Worm (Caenorhabditis elegans) whole organism, L1 larva: ENCODE results near the gene cdk-11.2.

Experiments used
- aly-2 ChIP-seq: fragments of 150-350 bp; optimal IDR thresholded peaks from 2 replicates; lab custom pipeline; 2014; ENCODE audit warnings: missing biosample characterization, missing genetic modification characterization
- ztf-4 ChIP-seq: fragments of 150-350 bp; optimal IDR thresholded peaks from 2 replicates; lab custom pipeline; 2014; ENCODE audit warnings: missing biosample characterization, missing genetic modification characterization

- no peak for TF ChIP-seq aly-2 (tag; lab: Kevin White, UChicago)
- TF ChIP-seq ztf-4 (tag; lab: Kevin White, UChicago), result no peak
These were observed 15.5 kb downstream of the cdk-11.2 start for ce11 chrX:10404051-10404450.
